Worm (Caenorhabditis elegans) whole organism, L3 larva: ENCODE measurements around the gene ndc-80.

Experiments
- ceh-16 ChIP-seq: sonication (generic microtip); optimal IDR thresholded peaks from 2 replicates; lab custom pipeline; 2017; ENCODE audit warnings: missing biosample characterization, missing genetic modification characterization
- egl-27 ChIP-seq: sonication (generic microtip); optimal IDR thresholded peaks from 4 replicates; lab custom pipeline; 2017; ENCODE audit warnings: missing biosample characterization, missing genetic modification reagents, missing genetic modification characterization
- fkh-10 ChIP-seq: sonication (generic microtip); optimal IDR thresholded peaks from 2 replicates; lab custom pipeline; 2017; ENCODE audit warnings: missing biosample characterization, missing genetic modification reagents, missing genetic modification characterization
- fos-1 ChIP-seq: fragments of 150-350 bp; optimal IDR thresholded peaks from 2 replicates; lab custom pipeline; 2014; ENCODE audit warnings: missing biosample characterization, missing genetic modification characterization
- mdl-1 ChIP-seq: fragments of 150-350 bp; optimal IDR thresholded peaks from 2 replicates; lab custom pipeline; 2014; ENCODE audit warnings: missing biosample characterization, missing genetic modification characterization
- nhr-12 ChIP-seq: fragments of 150-350 bp; optimal IDR thresholded peaks from 2 replicates; lab custom pipeline; 2014; ENCODE audit warnings: missing biosample characterization, missing genetic modification characterization
- snpc-4 ChIP-seq: fragments of 150-350 bp; optimal IDR thresholded peaks from 2 replicates; lab custom pipeline; 2014; ENCODE audit warnings: missing biosample characterization, missing genetic modification characterization
- ztf-11 ChIP-seq: fragments of 150-350 bp; optimal IDR thresholded peaks from 2 replicates; lab custom pipeline; 2014; ENCODE audit warnings: missing biosample characterization, missing genetic modification characterization

DNA sequence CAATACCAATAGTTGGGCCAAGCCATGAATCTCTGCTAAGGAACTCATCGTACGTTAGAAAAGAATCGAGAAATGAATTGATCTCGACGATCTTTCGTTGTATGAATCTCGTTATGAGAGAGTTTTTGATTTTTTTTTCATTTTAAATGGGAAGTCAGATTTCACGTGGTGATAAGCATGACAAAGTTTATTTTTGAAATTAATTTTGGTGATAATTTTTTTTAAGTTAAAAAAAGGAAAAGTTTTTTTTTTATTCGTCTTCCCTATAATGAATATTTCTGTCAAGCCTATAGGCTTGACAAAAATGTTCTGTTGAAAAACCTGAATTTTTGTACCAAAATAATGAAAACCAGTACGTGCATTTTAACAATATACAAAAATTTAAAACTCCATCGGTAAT lies 49.9 kb downstream of the ndc-80 start, which contains the start of gene K08F4.5:
- TF ChIP-seq egl-27 (tag; lab: Kevin White, UChicago): no peak
- TF ChIP-seq fos-1 (tag; lab: Kevin White, UChicago): no peak
- TF ChIP-seq ceh-16: no peak
- no peak for TF ChIP-seq mdl-1 (tag; lab: Kevin White, UChicago)
- no peak for TF ChIP-seq ztf-11 (tag; lab: Kevin White, UChicago)
- no peak for TF ChIP-seq snpc-4 (tag; lab: Kevin White, UChicago)
- TF ChIP-seq fkh-10 (GFP tag; lab: Kevin White, UChicago): no peak
- no peak for TF ChIP-seq nhr-12
